Fruit fly (Drosophila melanogaster) whole organism, prepupa: ENCODE results near the gene CG32487.

Experiments used
- CG10669 ChIP-seq: fragments of 200-800 bp; sonication (Bioruptor generic); optimal IDR thresholded peaks from 3 replicates; lab custom pipeline; 2018; ENCODE audit warnings: missing biosample characterization, mild to moderate bottlenecking, missing genetic modification characterization, moderate library complexity
- CG15336 ChIP-seq: fragments of 200-800 bp; sonication (Bioruptor generic); IDR thresholded peaks from 2 replicates; pipeline ENCODE4 v1.3.6; 2022; ENCODE audit warnings: missing biosample characterization, missing genetic modification characterization
- CG32006 ChIP-seq: fragments of 200-800 bp; sonication (Bioruptor generic); optimal IDR thresholded peaks from 3 replicates; lab custom pipeline; 2017; ENCODE audit warnings: missing biosample characterization, mild to moderate bottlenecking, missing genetic modification characterization
- CG6163 ChIP-seq: fragments of 200-800 bp; sonication (Bioruptor generic); IDR thresholded peaks from 3 replicates; pipeline ENCODE4 v1.3.6; 2022; ENCODE audit warnings: missing biosample characterization, missing genetic modification characterization
- CG6276 ChIP-seq: fragments of 200-800 bp; sonication (Bioruptor generic); optimal IDR thresholded peaks from 2 replicates; lab custom pipeline; 2017; ENCODE audit warnings: missing biosample characterization, mild to moderate bottlenecking, missing genetic modification characterization
- CG6808 ChIP-seq: fragments of 200-800 bp; sonication (Bioruptor generic); optimal IDR thresholded peaks from 3 replicates; lab custom pipeline; 2017; ENCODE audit warnings: missing biosample characterization, missing genetic modification characterization, mild to moderate bottlenecking, moderate library complexity, missing genetic modification reagents
- CG6854 ChIP-seq: fragments of 200-800 bp; sonication (Bioruptor generic); optimal IDR thresholded peaks from 2 replicates; lab custom pipeline; 2017; ENCODE audit warnings: missing biosample characterization, mild to moderate bottlenecking, missing genetic modification characterization
- CG8319 ChIP-seq: fragments of 200-800 bp; sonication (Bioruptor generic); optimal IDR thresholded peaks from 3 replicates; lab custom pipeline; 2016; ENCODE audit warnings: missing biosample characterization, missing genetic modification characterization
- CG9139 ChIP-seq: fragments of 200-800 bp; sonication (Bioruptor generic); optimal IDR thresholded peaks from 3 replicates; lab custom pipeline; 2017; ENCODE audit warnings: missing biosample characterization, mild to moderate bottlenecking, missing genetic modification characterization
- Gug ChIP-seq: fragments of 200-800 bp; sonication (Bioruptor generic); IDR thresholded peaks from 2 replicates; pipeline ENCODE4 v1.3.6; 2022; ENCODE audit warnings: missing biosample characterization, missing genetic modification characterization
- Sox102F ChIP-seq: fragments of 200-800 bp; sonication (Bioruptor generic); optimal IDR thresholded peaks from 2 replicates; lab custom pipeline; 2016; ENCODE audit warnings: missing biosample characterization, mild to moderate bottlenecking, missing genetic modification characterization
- Sox15 ChIP-seq: fragments of 200-800 bp; sonication (Bioruptor generic); optimal IDR thresholded peaks from 3 replicates; lab custom pipeline; 2016; ENCODE audit warnings: missing biosample characterization, missing genetic modification characterization
- eg ChIP-seq: fragments of 200-800 bp; sonication (Bioruptor generic); IDR thresholded peaks from 3 replicates; pipeline ENCODE4 v1.3.6; 2022; ENCODE audit warnings: missing biosample characterization, missing genetic modification characterization
- fd59A ChIP-seq: fragments of 200-800 bp; sonication (Bioruptor generic); optimal IDR thresholded peaks from 2 replicates; lab custom pipeline; 2017; ENCODE audit warnings: missing biosample characterization, mild to moderate bottlenecking, missing genetic modification characterization, missing genetic modification reagents
- spab ChIP-seq: fragments of 200-800 bp; sonication (Bioruptor generic); optimal IDR thresholded peaks from 2 replicates; lab custom pipeline; 2017; ENCODE audit warnings: missing biosample characterization, mild to moderate bottlenecking, missing genetic modification characterization, missing genetic modification reagents
- svp ChIP-seq: fragments of 200-800 bp; sonication (Bioruptor generic); peaks from one replicate; lab custom pipeline; 2016; ENCODE audit warnings: missing biosample characterization, missing genetic modification characterization

The CG32487 gene

DNA sequence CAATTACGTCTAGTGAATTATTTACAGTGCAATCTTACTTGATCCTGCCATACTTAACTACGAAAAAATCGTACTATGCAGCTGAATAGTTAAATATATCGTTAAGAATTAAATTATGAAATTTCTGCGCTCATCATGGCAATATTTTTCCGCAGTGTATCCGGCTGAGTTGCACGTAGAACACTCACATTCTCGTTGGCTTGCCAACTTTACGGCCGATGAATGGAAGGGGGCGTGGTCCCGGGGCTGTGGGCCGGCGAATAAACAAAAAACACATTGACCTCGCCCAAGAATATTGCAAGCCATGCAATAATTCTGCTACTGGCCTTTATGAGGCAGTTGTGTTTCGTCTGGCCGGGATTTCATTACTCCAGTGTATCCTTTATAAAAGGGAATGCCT, 29.3 kb downstream of the CG32487 start:
- peak; percentile 33 for TF ChIP-seq svp (GFP tag; lab: Kevin White, UChicago)
- no peak for TF ChIP-seq Sox15 (GFP tag; lab: Kevin White, UChicago)

DNA sequence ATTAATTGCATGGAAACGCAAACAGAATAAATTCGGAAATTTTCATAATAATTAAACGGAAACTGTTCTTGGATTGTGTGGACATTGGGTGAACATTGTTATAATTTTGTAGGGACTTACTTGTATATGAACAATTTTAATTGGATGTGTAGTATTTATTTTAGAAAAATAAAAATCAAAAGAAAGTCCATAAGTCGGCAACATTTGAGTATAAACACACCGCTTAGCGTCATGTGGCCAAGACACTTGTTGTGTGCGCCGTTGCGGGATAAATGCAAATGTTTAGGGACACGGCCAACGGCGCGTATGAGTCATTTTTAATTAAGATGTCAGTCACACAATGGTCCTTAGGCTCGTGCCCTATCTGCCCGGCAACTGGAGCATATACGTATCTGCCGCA, 30.8 kb downstream of the CG32487 start:
- TF ChIP-seq CG8319 (no peak), Gug (GFP tag; lab: Robert Waterston, UW) (no peak)

dm6 chr3L:2980856-2981255, 36.2 kb downstream of the CG32487 start, which contains the start of gene CPT2:
TSS of gene CPT2 (plus strand) at chr3L:2981022.
- TF ChIP-seq Sox102F (no peak), CG6854 (peak; percentile 78), spab (GFP tag; lab: Kevin White, UChicago) (peak; percentile 41), CG6276 (peak; percentile 81), CG6808 (GFP tag; lab: Kevin White, UChicago) (peak; percentile 56), CG9139 (GFP tag; lab: Kevin White, UChicago) (peak; percentile 46), eg (peak; percentile 23; the same call in 1 of the 3 replicates), CG15336 (GFP tag; lab: Robert Waterston, UW) (0 out of 2 replicates have a peak, but pooled peaks have one; percentile 27), CG10669 (peak; percentile 25), CG6163 (GFP tag; lab: Robert Waterston, UW) (peak; percentile 58; the same call in 1 of the 3 replicates), CG32006 (GFP tag; lab: Kevin White, UChicago) (no peak), fd59A (no peak)
- TF ChIP-seq, all 60 proteins: peak for 9
